Worm (Caenorhabditis elegans) whole organism, L2 larva: ENCODE data around the gene add-2.

Experiments used
- C34F6.9 ChIP-seq: fragments of 150-350 bp; optimal IDR thresholded peaks from 2 replicates; lab custom pipeline; 2014; ENCODE audit warnings: missing biosample characterization, missing genetic modification characterization
- F13H6.1 ChIP-seq: sonication (generic microtip); optimal IDR thresholded peaks from 2 replicates; lab custom pipeline; 2016; ENCODE audit warnings: missing genetic modification characterization, missing compliant biosample characterization
- R02D3.7 ChIP-seq: fragments of 150-350 bp; optimal IDR thresholded peaks from 2 replicates; lab custom pipeline; 2014; ENCODE audit warnings: missing biosample characterization, missing genetic modification characterization
- Y55F3AM.14 ChIP-seq: fragments of 200-800 bp; sonication (Bioruptor generic); optimal IDR thresholded peaks from 2 replicates; lab custom pipeline; 2018; ENCODE audit warnings: mild to moderate bottlenecking, missing genetic modification characterization, missing compliant biosample characterization
- ZK546.5 ChIP-seq: sonication (generic microtip); optimal IDR thresholded peaks from 2 replicates; lab custom pipeline; 2017; ENCODE audit warnings: missing biosample characterization, missing genetic modification characterization
- alr-1 ChIP-seq: fragments of 150-350 bp; optimal IDR thresholded peaks from 2 replicates; lab custom pipeline; 2014; ENCODE audit warnings: missing biosample characterization, missing genetic modification characterization
- aly-2 ChIP-seq: fragments of 150-350 bp; optimal IDR thresholded peaks from 2 replicates; lab custom pipeline; 2014; ENCODE audit warnings: missing biosample characterization, missing genetic modification characterization
- ama-1 ChIP-seq: fragments of 150-350 bp; optimal IDR thresholded peaks from 2 replicates; lab custom pipeline; 2018; ENCODE audit warnings: inconsistent platforms
- blmp-1 ChIP-seq: sonication (generic microtip); optimal IDR thresholded peaks from 2 replicates; lab custom pipeline; 2017; ENCODE audit warnings: missing genetic modification characterization, mild to moderate bottlenecking, missing compliant biosample characterization, antibody characterized with exemption, moderate library complexity; ENCODE audit not compliant: insufficient read depth
- ceh-16 ChIP-seq: fragments of 150-350 bp; optimal IDR thresholded peaks from 2 replicates; lab custom pipeline; 2014; ENCODE audit warnings: missing biosample characterization, missing genetic modification characterization
- ceh-82 ChIP-seq: fragments of 150-350 bp; optimal IDR thresholded peaks from 2 replicates; lab custom pipeline; 2014; ENCODE audit warnings: missing biosample characterization, missing genetic modification characterization
- crh-2 ChIP-seq: sonication (generic microtip); optimal IDR thresholded peaks from 2 replicates; lab custom pipeline; 2017; ENCODE audit warnings: missing biosample characterization, missing genetic modification characterization
- dmd-4 ChIP-seq: sonication (generic microtip); optimal IDR thresholded peaks from 2 replicates; lab custom pipeline; 2017; ENCODE audit warnings: missing biosample characterization, missing genetic modification characterization
- egl-27 ChIP-seq: sonication (generic microtip); optimal IDR thresholded peaks from 3 replicates; lab custom pipeline; 2017; ENCODE audit warnings: missing biosample characterization, missing genetic modification reagents, missing genetic modification characterization
- elt-1 ChIP-seq: fragments of 150-350 bp; optimal IDR thresholded peaks from 2 replicates; lab custom pipeline; 2014; ENCODE audit warnings: missing biosample characterization, missing genetic modification characterization
- elt-3 ChIP-seq: sonication (generic microtip); optimal IDR thresholded peaks from 2 replicates; lab custom pipeline; 2017; ENCODE audit warnings: missing biosample characterization, missing genetic modification characterization
- fos-1 ChIP-seq: fragments of 150-350 bp; optimal IDR thresholded peaks from 2 replicates; lab custom pipeline; 2014; ENCODE audit warnings: missing biosample characterization, missing genetic modification characterization
- gmeb-1 ChIP-seq: fragments of 150-350 bp; optimal IDR thresholded peaks from 2 replicates; lab custom pipeline; 2014; ENCODE audit warnings: missing biosample characterization, missing genetic modification characterization
- lin-11 ChIP-seq: fragments of 150-350 bp; sonication (generic microtip); optimal IDR thresholded peaks from 2 replicates; lab custom pipeline; 2014; ENCODE audit warnings: missing biosample characterization, missing genetic modification characterization, inconsistent platforms, mixed read lengths
- lin-13 ChIP-seq: fragments of 150-350 bp; optimal IDR thresholded peaks from 2 replicates; lab custom pipeline; 2014; ENCODE audit warnings: missing biosample characterization, missing genetic modification reagents, missing genetic modification characterization
- lin-39 ChIP-seq: fragments of 150-350 bp; optimal IDR thresholded peaks from 2 replicates; lab custom pipeline; 2014; ENCODE audit warnings: missing biosample characterization, missing genetic modification reagents, missing genetic modification characterization
- lsy-2 ChIP-seq, 2 experiments: fragments of 150-350 bp in 1 of 2; sonication (generic microtip) in 1 of 2; optimal IDR thresholded peaks; 2 replicates each; lab custom pipeline; 2014 to 2017; ENCODE audit warnings: missing biosample characterization in 2 of 2, missing genetic modification characterization in 2 of 2
- mab-5 ChIP-seq: fragments of 150-350 bp; optimal IDR thresholded peaks from 2 replicates; lab custom pipeline; 2014; ENCODE audit warnings: missing biosample characterization, missing genetic modification characterization
- mbf-1 ChIP-seq: sonication (generic microtip); optimal IDR thresholded peaks from 2 replicates; lab custom pipeline; 2017; ENCODE audit warnings: missing biosample characterization, missing genetic modification characterization
- mdl-1 ChIP-seq, 2 experiments: fragments of 150-350 bp in 1 of 2; sonication (generic microtip) in 1 of 2; optimal IDR thresholded peaks; 2 replicates each; lab custom pipeline; 2017; ENCODE audit warnings: missing biosample characterization in 2 of 2, missing genetic modification characterization in 2 of 2
- nhr-10 ChIP-seq: sonication (generic microtip); optimal IDR thresholded peaks from 2 replicates; lab custom pipeline; 2017; ENCODE audit warnings: missing biosample characterization, missing genetic modification characterization
- nhr-11 ChIP-seq: fragments of 150-350 bp; optimal IDR thresholded peaks from 2 replicates; lab custom pipeline; 2014; ENCODE audit warnings: missing biosample characterization, missing genetic modification characterization
- nhr-12 ChIP-seq: fragments of 150-350 bp; optimal IDR thresholded peaks from 2 replicates; lab custom pipeline; 2014; ENCODE audit warnings: missing biosample characterization, missing genetic modification characterization
- nhr-129 ChIP-seq: fragments of 150-350 bp; optimal IDR thresholded peaks from 2 replicates; lab custom pipeline; 2014; ENCODE audit warnings: missing biosample characterization, missing genetic modification characterization
- nhr-21 ChIP-seq: fragments of 150-350 bp; optimal IDR thresholded peaks from 2 replicates; lab custom pipeline; 2014; ENCODE audit warnings: missing biosample characterization, missing genetic modification characterization
- nhr-23 ChIP-seq: fragments of 150-350 bp; optimal IDR thresholded peaks from 2 replicates; lab custom pipeline; 2014; ENCODE audit warnings: missing biosample characterization, missing genetic modification reagents, missing genetic modification characterization
- nhr-237 ChIP-seq: fragments of 150-350 bp; optimal IDR thresholded peaks from 2 replicates; lab custom pipeline; 2014; ENCODE audit warnings: missing biosample characterization, missing genetic modification characterization
- nhr-25 ChIP-seq: fragments of 150-350 bp; sonication (generic microtip); optimal IDR thresholded peaks from 3 replicates; lab custom pipeline; 2014; ENCODE audit warnings: missing biosample characterization, missing genetic modification characterization
- nhr-6 ChIP-seq: fragments of 150-350 bp; optimal IDR thresholded peaks from 2 replicates; lab custom pipeline; 2014; ENCODE audit warnings: missing biosample characterization, missing genetic modification characterization
- nhr-77 ChIP-seq: fragments of 150-350 bp; optimal IDR thresholded peaks from 2 replicates; lab custom pipeline; 2014; ENCODE audit warnings: missing biosample characterization, missing genetic modification characterization
- peb-1 ChIP-seq: fragments of 150-350 bp; optimal IDR thresholded peaks from 2 replicates; lab custom pipeline; 2014; ENCODE audit warnings: missing biosample characterization, missing genetic modification characterization
- sem-4 ChIP-seq: fragments of 150-350 bp; optimal IDR thresholded peaks from 2 replicates; lab custom pipeline; 2014; ENCODE audit warnings: missing biosample characterization, missing genetic modification reagents, missing genetic modification characterization
- skn-1 ChIP-seq: sonication (generic microtip); optimal IDR thresholded peaks from 2 replicates; lab custom pipeline; 2017; ENCODE audit warnings: missing biosample characterization, missing genetic modification characterization
- sma-3 ChIP-seq: sonication (generic microtip); optimal IDR thresholded peaks from 2 replicates; lab custom pipeline; 2016; ENCODE audit warnings: missing genetic modification reagents, missing genetic modification characterization, missing compliant biosample characterization
- sma-9 ChIP-seq, 2 experiments: fragments of 150-350 bp in 1 of 2; sonication (generic microtip) in 1 of 2; optimal IDR thresholded peaks; 2 replicates each; lab custom pipeline; 2014 to 2016; ENCODE audit warnings: missing genetic modification characterization in 2 of 2, mild to moderate bottlenecking in 1 of 2, missing biosample characterization in 1 of 2, missing compliant biosample characterization in 1 of 2, missing genetic modification reagents in 1 of 2, moderate library complexity in 1 of 2
- snpc-4 ChIP-seq: fragments of 150-350 bp; optimal IDR thresholded peaks from 2 replicates; lab custom pipeline; 2014; ENCODE audit warnings: missing biosample characterization, missing genetic modification characterization
- unc-39 ChIP-seq: fragments of 150-350 bp; optimal IDR thresholded peaks from 2 replicates; lab custom pipeline; 2014; ENCODE audit warnings: missing biosample characterization, missing genetic modification characterization
- unc-55 ChIP-seq: fragments of 150-350 bp; sonication (generic microtip); optimal IDR thresholded peaks from 3 replicates; lab custom pipeline; 2014; ENCODE audit warnings: missing biosample characterization, missing genetic modification reagents, missing genetic modification characterization
- unc-62 ChIP-seq: fragments of 150-350 bp; optimal IDR thresholded peaks from 2 replicates; lab custom pipeline; 2014; ENCODE audit warnings: missing biosample characterization, missing genetic modification reagents, missing genetic modification characterization
- zag-1 ChIP-seq: fragments of 150-350 bp; optimal IDR thresholded peaks from 2 replicates; lab custom pipeline; 2014; ENCODE audit warnings: missing biosample characterization, missing genetic modification characterization
- ztf-1 ChIP-seq: fragments of 200-800 bp; sonication (Bioruptor generic); conservative IDR thresholded peaks from 2 replicates; pipeline ENCODE4 v1.3.6; 2022; ENCODE audit warnings: missing genetic modification characterization, missing compliant biosample characterization
- ztf-11 ChIP-seq: sonication (generic microtip); optimal IDR thresholded peaks from 2 replicates; lab custom pipeline; 2017; ENCODE audit warnings: missing biosample characterization, missing genetic modification characterization
- ztf-4 ChIP-seq: fragments of 150-350 bp; optimal IDR thresholded peaks from 2 replicates; lab custom pipeline; 2014; ENCODE audit warnings: missing biosample characterization, missing genetic modification characterization

The add-2 gene

DNA sequence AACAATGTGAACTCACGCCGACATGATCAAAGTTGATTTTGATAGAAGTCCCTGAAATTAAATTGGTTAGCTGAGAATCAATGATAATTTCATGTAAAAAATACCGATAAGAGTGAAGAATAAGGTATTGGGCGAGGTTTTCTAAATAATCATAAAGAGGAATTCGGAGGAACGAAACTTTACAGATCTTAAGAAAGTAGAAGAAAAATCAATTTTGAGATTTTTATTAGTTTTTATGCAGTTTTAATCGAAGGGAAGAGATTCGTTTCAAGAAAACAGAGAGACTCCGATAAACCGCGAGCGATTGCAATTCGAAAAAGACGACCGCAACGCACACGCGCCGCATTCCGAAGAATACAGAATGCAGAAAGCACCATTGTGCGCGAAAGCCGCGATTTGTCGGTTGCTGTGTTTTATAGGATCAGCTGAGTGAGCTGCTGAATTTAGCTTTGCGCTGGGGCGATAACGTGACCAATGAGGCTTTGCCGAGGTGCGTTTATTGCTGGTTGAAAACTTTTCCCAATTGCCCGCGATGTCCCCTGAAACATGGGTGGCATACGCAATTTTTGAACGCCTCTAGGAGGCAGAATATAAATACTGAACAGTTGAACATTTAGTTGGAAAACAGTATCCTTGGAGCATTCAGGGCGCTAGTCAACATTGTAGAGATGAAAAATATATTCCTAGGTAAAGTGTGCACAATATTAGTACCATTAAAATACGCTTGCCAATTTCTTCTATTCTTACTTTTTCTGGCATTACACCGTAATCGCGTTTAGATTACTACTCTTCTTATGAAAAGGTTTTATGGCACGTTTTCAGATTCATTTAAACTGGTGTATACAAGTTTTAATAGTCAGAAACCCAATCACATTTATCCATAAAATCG is 33.3 kb downstream of the add-2 start, which contains the start of gene snr-4:
TSS of gene snr-4 (minus strand) at position 51 of the 889 bp plus-strand sequence.
- TF ChIP-seq ZK546.5 (tag; lab: Kevin White, UChicago) (peak; percentile 49), unc-55 (GFP tag; lab: Kevin White, UChicago) (peak; percentile 90), nhr-129 (peak; percentile 94), ceh-82 (tag; lab: Kevin White, UChicago) (peak; percentile 83), ztf-4 (tag; lab: Kevin White, UChicago) (peak; percentile 84), ztf-1 (GFP tag; lab: Robert Waterston, UW) (0 out of 2 replicates have a peak, but pooled peaks have one; percentile 45), nhr-12 (tag; lab: Kevin White, UChicago) (no peak), snpc-4 (tag; lab: Kevin White, UChicago) (peak; percentile 100), fos-1 (tag; lab: Kevin White, UChicago) (peak; percentile 90), mab-5 (tag; lab: Kevin White, UChicago) (peak; percentile 80), lsy-2 (tag; optimal IDR thresholded peaks at IDR 0.05; lab: Kevin White, UChicago) (peak; percentile 86 to 91), lin-11 (tag; lab: Kevin White, UChicago) (peak; percentile 93), Y55F3AM.14 (GFP tag; lab: Kevin White, UChicago) (peak; percentile 90), lin-39 (tag; lab: Kevin White, UChicago) (no peak), nhr-6 (tag; lab: Kevin White, UChicago) (no peak), dmd-4 (tag; lab: Kevin White, UChicago) (no peak), nhr-21 (tag; lab: Kevin White, UChicago) (peak; percentile 96), sma-9 (GFP tag; optimal IDR thresholded peaks at IDR 0.05; lab: Kevin White, UChicago) (peak; percentile 96), sma-9 (tag; optimal IDR thresholded peaks at IDR 0.05; lab: Kevin White, UChicago) (no peak), C34F6.9 (tag; lab: Kevin White, UChicago) (peak; percentile 92), mbf-1 (tag; lab: Kevin White, UChicago) (no peak), unc-39 (tag; lab: Kevin White, UChicago) (no peak), F13H6.1 (tag; lab: Kevin White, UChicago) (peak; percentile 93), nhr-11 (tag; lab: Kevin White, UChicago) (peak; percentile 75), alr-1 (tag; lab: Kevin White, UChicago) (no peak), nhr-25 (tag; lab: Kevin White, UChicago) (peak; percentile 84), gmeb-1 (tag; lab: Kevin White, UChicago) (peak; percentile 89), ceh-16 (tag; lab: Kevin White, UChicago) (peak; percentile 60), nhr-77 (tag; lab: Kevin White, UChicago) (peak; percentile 78), mdl-1 (tag; optimal IDR thresholded peaks at IDR 0.05; lab: Kevin White, UChicago) (peak; percentile 80 to 86), sem-4 (tag; lab: Kevin White, UChicago) (peak; percentile 86), nhr-237 (tag; lab: Kevin White, UChicago) (peak; percentile 81), nhr-10 (tag; lab: Kevin White, UChicago) (peak; percentile 56), blmp-1 (peak; percentile 77), aly-2 (no peak), sma-3 (GFP tag; lab: Kevin White, UChicago) (peak; percentile 95), unc-62 (no peak), crh-2 (peak; percentile 96), ztf-11 (tag; lab: Kevin White, UChicago) (peak; percentile 11), nhr-23 (tag; lab: Kevin White, UChicago) (no peak), peb-1 (peak; percentile 76), elt-1 (tag; lab: Kevin White, UChicago) (no peak), ama-1 (lab: Kevin White, UChicago) (peak; percentile 95), R02D3.7 (tag; lab: Kevin White, UChicago) (peak; percentile 29), zag-1 (tag; lab: Kevin White, UChicago) (peak; percentile 91), skn-1 (tag; lab: Kevin White, UChicago) (no peak), elt-3 (tag; lab: Kevin White, UChicago) (no peak), lin-13 (GFP tag; lab: Kevin White, UChicago) (peak; percentile 94), egl-27 (tag; lab: Kevin White, UChicago) (peak; percentile 79)
